Fruit fly (Drosophila melanogaster) whole organism, embryonic: Measurements from ENCODE around the gene CG14511.

Experiments
- Ada2b ChIP-seq: fragments of 200-800 bp; sonication (Bioruptor generic); IDR thresholded peaks from 2 replicates; pipeline ENCODE4 v1.3.6; 2022; ENCODE audit warnings: missing biosample characterization, missing genetic modification characterization
- CG34376 ChIP-seq: fragments of 200-800 bp; sonication (Bioruptor generic); optimal IDR thresholded peaks from 2 replicates; lab custom pipeline; 2018; ENCODE audit warnings: missing biosample characterization, mild to moderate bottlenecking, missing genetic modification characterization
- CG4730 ChIP-seq: fragments of 200-800 bp; sonication (Bioruptor generic); IDR thresholded peaks from 2 replicates; pipeline ENCODE4 v1.3.6; 2022; ENCODE audit warnings: missing biosample characterization, missing genetic modification characterization
- CG7786 ChIP-seq: fragments of 200-800 bp; sonication (Bioruptor generic); optimal IDR thresholded peaks from 2 replicates; lab custom pipeline; 2016; ENCODE audit warnings: missing biosample characterization, missing genetic modification characterization
- Dll ChIP-seq: fragments of 200-800 bp; sonication (Bioruptor generic); IDR thresholded peaks from 4 replicates; pipeline ENCODE4 v1.3.6; 2022; ENCODE audit warnings: missing biosample characterization, missing genetic modification characterization; ENCODE audit not compliant: partially characterized antibody
- Fer1 ChIP-seq: fragments of 200-800 bp; sonication (Bioruptor generic); optimal IDR thresholded peaks from 2 replicates; lab custom pipeline; 2017; ENCODE audit warnings: missing biosample characterization, mild to moderate bottlenecking, missing genetic modification characterization
- HmgD ChIP-seq: fragments of 200-800 bp; sonication (Bioruptor generic); optimal IDR thresholded peaks from 3 replicates; lab custom pipeline; 2016; ENCODE audit warnings: missing biosample characterization, missing genetic modification characterization
- Hsf ChIP-seq: fragments of 200-800 bp; sonication (Bioruptor generic); optimal IDR thresholded peaks from 3 replicates; lab custom pipeline; 2016; ENCODE audit warnings: missing biosample characterization, missing genetic modification characterization
- Nf-YA ChIP-seq: fragments of 200-800 bp; sonication (Bioruptor generic); IDR thresholded peaks from 2 replicates; pipeline ENCODE4 v1.3.6; 2022; ENCODE audit warnings: missing biosample characterization, missing genetic modification characterization
- Opbp ChIP-seq: fragments of 200-800 bp; sonication (Bioruptor generic); IDR thresholded peaks from 3 replicates; pipeline ENCODE4 v1.3.6; 2022; ENCODE audit warnings: missing biosample characterization, missing genetic modification characterization; ENCODE audit not compliant: partially characterized antibody
- Trl ChIP-seq, 3 experiments: fragments of >200 bp in 2 of 3; fragments of 200-800 bp in 1 of 3; sonication (Bioruptor generic) in 1 of 3; optimal IDR thresholded peaks; 2 replicates in 1 of 3; 3 replicates in 2 of 3; lab custom pipeline; 2016 to 2017; ENCODE audit warnings: missing biosample characterization in 1 of 3, missing genetic modification characterization in 1 of 3
- esg ChIP-seq: fragments of 200-800 bp; sonication (Bioruptor generic); conservative IDR thresholded peaks from 2 replicates; pipeline ENCODE4 v1.3.6; 2022; ENCODE audit warnings: missing biosample characterization, missing genetic modification characterization
- lola ChIP-seq, 3 experiments: fragments of >200 bp in 2 of 3; fragments of 200-800 bp in 1 of 3; sonication (Bioruptor generic) in 1 of 3; optimal IDR thresholded peaks; 2 replicates each; lab custom pipeline; 2017 to 2019; ENCODE audit warnings: missing biosample characterization in 3 of 3, missing genetic modification characterization in 3 of 3, mild to moderate bottlenecking in 1 of 3, moderate library complexity in 1 of 3
- ttk ChIP-seq: fragments of 200-800 bp; sonication (Bioruptor generic); IDR thresholded peaks from 2 replicates; pipeline ENCODE4 v2.1.2; 2022; ENCODE audit warnings: missing biosample characterization, missing genetic modification characterization

DNA sequence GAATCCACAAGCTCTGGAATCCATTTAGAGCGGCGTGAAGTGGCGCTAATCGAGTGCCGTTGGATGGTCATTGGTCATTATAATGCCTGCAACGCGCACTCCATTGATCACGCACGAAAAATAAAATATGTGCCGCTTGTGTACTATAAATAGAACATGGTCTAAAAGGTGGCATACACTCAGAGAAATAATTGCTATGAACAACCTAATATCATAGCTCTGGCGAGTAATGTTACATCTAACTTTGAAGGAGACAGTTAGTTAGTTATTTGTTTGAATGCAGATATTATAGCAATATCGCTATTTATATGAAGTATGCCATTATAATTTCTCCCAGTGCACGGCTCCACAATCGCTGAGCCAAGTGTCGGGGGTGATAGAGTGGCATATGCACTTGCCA, 44.3 kb upstream of the CG14511 start:
- no peak for TF ChIP-seq Fer1 (GFP tag; lab: Kevin White, UChicago)
- TF ChIP-seq Nf-YA: no peak
- no peak for TF ChIP-seq CG7786
- no peak for TF ChIP-seq Trl (optimal IDR thresholded peaks at IDR 0.05; lab: Kevin White, UChicago)
- TF ChIP-seq Trl (GFP tag; optimal IDR thresholded peaks at IDR 0.05; lab: Kevin White, UChicago): no peak
- no peak for TF ChIP-seq esg (GFP tag; lab: Robert Waterston, UW)
- TF ChIP-seq lola (GFP tag; optimal IDR thresholded peaks at IDR 0.05; lab: Kevin White, UChicago): no peak
- TF ChIP-seq CG4730 (GFP tag; lab: Robert Waterston, UW): no peak
- no peak for TF ChIP-seq Dll (GFP tag; lab: Robert Waterston, UW)
- TF ChIP-seq HmgD (GFP tag; lab: Kevin White, UChicago): no peak
- TF ChIP-seq Opbp (GFP tag; lab: Robert Waterston, UW): no peak
- TF ChIP-seq CG34376 (GFP tag; lab: Kevin White, UChicago): no peak
- TF ChIP-seq Hsf (GFP tag; lab: Kevin White, UChicago): no peak
- 0 out of 2 replicates have a peak, but pooled peaks have one; percentile 7 for TF ChIP-seq ttk (GFP tag; lab: Robert Waterston, UW)
- TF ChIP-seq Ada2b (GFP tag; lab: Robert Waterston, UW): no peak
